Fruit fly (Drosophila melanogaster): ENCODE measurements around the gene CG10948.

The CG10948 gene

dm6 chr3L:12799431-12800147 lies 50.3 kb downstream of the CG10948 start:
- TF ChIP-seq CG3919 (GFP tag; optimal IDR thresholded peaks at IDR 0.05), result no peak
- peak; percentile 99 for TF ChIP-seq svp (GFP tag)
- no peak for TF ChIP-seq Blimp-1 (GFP tag; optimal IDR thresholded peaks at IDR 0.05)
- TF ChIP-seq CG3032 (tag; optimal IDR thresholded peaks at IDR 0.05), result no peak
- no peak for TF ChIP-seq acj6 (GFP tag; optimal IDR thresholded peaks at IDR 0.05)

- TF ChIP-seq svp (GFP tag), result no peak
- peak; percentile 48 for TF ChIP-seq CG6808 (GFP tag; optimal IDR thresholded peaks at IDR 0.05)
- TF ChIP-seq CG11294 (GFP tag; IDR thresholded peaks at IDR 0.05), result no peak
- peak; percentile 29; the same call in 1 of the 3 replicates for TF ChIP-seq eg (GFP tag; IDR thresholded peaks at IDR 0.05)
- TF ChIP-seq Hr4 (GFP tag; optimal IDR thresholded peaks at IDR 0.05), result peak; percentile 65
- TF ChIP-seq Blimp-1 (GFP tag; optimal IDR thresholded peaks at IDR 0.05), result peak; percentile 11
- no peak for TF ChIP-seq Met (GFP tag; optimal IDR thresholded peaks at IDR 0.05)
- TF ChIP-seq vri (GFP tag; optimal IDR thresholded peaks at IDR 0.05), result peak; percentile 44
- peak; percentile 9 for TF ChIP-seq CG6792 (GFP tag; optimal IDR thresholded peaks at IDR 0.05)
- TF ChIP-seq cyc (GFP tag; optimal IDR thresholded peaks at IDR 0.05), result no peak
- TF ChIP-seq CG1621 (tag; optimal IDR thresholded peaks at IDR 0.05), result peak; percentile 32
- TF ChIP-seq CG11902 (GFP tag; optimal IDR thresholded peaks at IDR 0.05), result no peak
- TF ChIP-seq CG8119 (GFP tag; IDR thresholded peaks at IDR 0.05), result peak; percentile 57; the same call in 1 of the 3 replicates
- peak; percentile 22 for TF ChIP-seq CG34406 (GFP tag; optimal IDR thresholded peaks at IDR 0.05)
- peak; percentile 55; the same call in 1 of the 2 replicates for TF ChIP-seq CG15336 (GFP tag; IDR thresholded peaks at IDR 0.05)
- peak; percentile 61 for TF ChIP-seq pdm3 (GFP tag; optimal IDR thresholded peaks at IDR 0.05)
- TF ChIP-seq Hr39 (GFP tag; optimal IDR thresholded peaks at IDR 0.05), result peak; percentile 45
- peak; percentile 82 for TF ChIP-seq Eip78C (GFP tag)
- peak; percentile 28 for TF ChIP-seq achi (GFP tag; optimal IDR thresholded peaks at IDR 0.05)
- TF ChIP-seq CG8632 (GFP tag; optimal IDR thresholded peaks at IDR 0.05), result peak; percentile 40
- TF ChIP-seq Ets96B (tag; optimal IDR thresholded peaks at IDR 0.05), result peak; percentile 26
- no peak for TF ChIP-seq Eip93F (GFP tag; optimal IDR thresholded peaks at IDR 0.05)
- peak; percentile 58 for TF ChIP-seq acj6 (GFP tag; optimal IDR thresholded peaks at IDR 0.05)
- TF ChIP-seq CG3919 (GFP tag; optimal IDR thresholded peaks at IDR 0.05), result peak; percentile 31
- TF ChIP-seq Smox (GFP tag; optimal IDR thresholded peaks at IDR 0.05), result no peak
- no peak for TF ChIP-seq CG8319 (GFP tag; optimal IDR thresholded peaks at IDR 0.05)
- TF ChIP-seq esn (GFP tag; optimal IDR thresholded peaks at IDR 0.05), result peak; percentile 34
- TF ChIP-seq topi (GFP tag; optimal IDR thresholded peaks at IDR 0.05), result peak; percentile 15
- peak; percentile 79 for TF ChIP-seq fkh (GFP tag; optimal IDR thresholded peaks at IDR 0.05)
- TF ChIP-seq salr (GFP tag; optimal IDR thresholded peaks at IDR 0.05), result peak; percentile 33 to 50
- TF ChIP-seq CG10669 (GFP tag; optimal IDR thresholded peaks at IDR 0.05), result peak; percentile 37
- TF ChIP-seq Eip75B (GFP tag; optimal IDR thresholded peaks at IDR 0.05), result peak; percentile 14
- TF ChIP-seq Hr38 (GFP tag; optimal IDR thresholded peaks at IDR 0.05), result no peak
- no peak for TF ChIP-seq Sox102F (GFP tag; optimal IDR thresholded peaks at IDR 0.05)
- no peak for TF ChIP-seq fd59A (GFP tag; optimal IDR thresholded peaks at IDR 0.05)
- TF ChIP-seq CG10631 (GFP tag; optimal IDR thresholded peaks at IDR 0.05), result peak; percentile 42
- peak; percentile 43 for TF ChIP-seq Lpt (GFP tag; optimal IDR thresholded peaks at IDR 0.05)
- peak; percentile 6 for TF ChIP-seq CG7368 (GFP tag; optimal IDR thresholded peaks at IDR 0.05)
- peak; percentile 27 for TF ChIP-seq CG4318 (GFP tag; optimal IDR thresholded peaks at IDR 0.05)
- peak; percentile 49 for TF ChIP-seq OdsH (GFP tag; optimal IDR thresholded peaks at IDR 0.05)
- TF ChIP-seq ss (GFP tag; optimal IDR thresholded peaks at IDR 0.05), result peak; percentile 23 to 45
- peak; percentile 20 for TF ChIP-seq CG6276 (GFP tag; optimal IDR thresholded peaks at IDR 0.05)
- TF ChIP-seq CG6163 (GFP tag; IDR thresholded peaks at IDR 0.05), result peak; percentile 47; the same call in 1 of the 3 replicates
- TF ChIP-seq CG6854 (GFP tag; optimal IDR thresholded peaks at IDR 0.05), result no peak
- TF ChIP-seq CG11762 (GFP tag; optimal IDR thresholded peaks at IDR 0.05; ENCODE audit: insufficient read depth), result no peak
- TF ChIP-seq CG3032 (tag; optimal IDR thresholded peaks at IDR 0.05), result peak; percentile 3
- peak; percentile 40 for TF ChIP-seq CG9139 (GFP tag; optimal IDR thresholded peaks at IDR 0.05)
Observed at dm6 chr3L:12798795-12799311, 51.1 kb downstream of the CG10948 start.
